Worm (Caenorhabditis elegans): ENCODE results near the gene K08H2.5.

K08H2.5 gene

ce11 chrX:13242231-13242630 lies at the start of gene K08H2.5:
Gene K08H2.5 (minus strand): TSS chrX:13242331.
- TF ChIP-seq pha-4 (tag; optimal IDR thresholded peaks at IDR 0.05), result no peak
- no peak for TF ChIP-seq drap-1 (GFP tag; optimal IDR thresholded peaks at IDR 0.05)
- TF ChIP-seq sptf-1 (tag; optimal IDR thresholded peaks at IDR 0.05), result no peak
- TF ChIP-seq sem-2 (GFP tag; optimal IDR thresholded peaks at IDR 0.05), result no peak
- no peak for TF ChIP-seq mls-2 (tag; optimal IDR thresholded peaks at IDR 0.05)
- TF ChIP-seq bed-3 (GFP tag; optimal IDR thresholded peaks at IDR 0.05), result no peak
- no peak for TF ChIP-seq ceh-83 (GFP tag; optimal IDR thresholded peaks at IDR 0.05)
- no peak for TF ChIP-seq M03D4.4 (tag; optimal IDR thresholded peaks at IDR 0.05)
- no peak for TF ChIP-seq lin-32 (GFP tag; optimal IDR thresholded peaks at IDR 0.05)

- TF ChIP-seq drap-1 (GFP tag; optimal IDR thresholded peaks at IDR 0.05) (no peak), sptf-1 (tag; optimal IDR thresholded peaks at IDR 0.05) (no peak), snpc-4 (tag; optimal IDR thresholded peaks at IDR 0.05) (no peak), unc-62 (GFP tag; optimal IDR thresholded peaks at IDR 0.05) (no peak), M03D4.4 (tag; optimal IDR thresholded peaks at IDR 0.05) (no peak), flh-1 (GFP tag; optimal IDR thresholded peaks at IDR 0.05) (no peak), ces-1 (GFP tag; optimal IDR thresholded peaks at IDR 0.05) (no peak), elt-1 (tag; optimal IDR thresholded peaks at IDR 0.05; ENCODE audit: borderline replicate concordance, insufficient read depth) (no peak), lin-32 (GFP tag; optimal IDR thresholded peaks at IDR 0.05) (no peak), bed-3 (GFP tag; optimal IDR thresholded peaks at IDR 0.05) (no peak), mep-1 (tag; optimal IDR thresholded peaks at IDR 0.05) (no peak), nhr-12 (tag; optimal IDR thresholded peaks at IDR 0.05) (no peak), pha-4 (tag; optimal IDR thresholded peaks at IDR 0.05) (no peak), nhr-2 (tag; optimal IDR thresholded peaks at IDR 0.05) (no peak), ceh-39 (tag; optimal IDR thresholded peaks at IDR 0.05) (no peak), lsy-2 (tag; optimal IDR thresholded peaks at IDR 0.05) (no peak), unc-39 (tag; optimal IDR thresholded peaks at IDR 0.05) (no peak), ham-2 (GFP tag; optimal IDR thresholded peaks at IDR 0.05) (no peak)
Observed at ce11 chrX:13291506-13291905, 49.4 kb upstream of the K08H2.5 start, which contains the start of gene srd-38. Gene srd-38 (plus strand): TSS chrX:13291806.

ce11 chrX:13290531-13290930 lies 48.4 kb upstream of the K08H2.5 start, which contains the start of gene R04D3.3:
Gene R04D3.3 (minus strand): TSS chrX:13290631.
- TF ChIP-seq blmp-1 (tag; optimal IDR thresholded peaks at IDR 0.05), result no peak

- TF ChIP-seq mls-2 (tag; optimal IDR thresholded peaks at IDR 0.05) (no peak), nhr-2 (tag; optimal IDR thresholded peaks at IDR 0.05) (no peak), sptf-1 (tag; optimal IDR thresholded peaks at IDR 0.05) (no peak), bed-3 (GFP tag; optimal IDR thresholded peaks at IDR 0.05) (no peak), sem-2 (GFP tag; optimal IDR thresholded peaks at IDR 0.05) (no peak), unc-62 (GFP tag; optimal IDR thresholded peaks at IDR 0.05) (no peak), lin-13 (tag; optimal IDR thresholded peaks at IDR 0.05) (no peak), ceh-43 (GFP tag; optimal IDR thresholded peaks at IDR 0.05) (no peak), nhr-76 (tag; optimal IDR thresholded peaks at IDR 0.05) (no peak), nhr-12 (tag; optimal IDR thresholded peaks at IDR 0.05) (no peak), nhr-237 (tag; optimal IDR thresholded peaks at IDR 0.05) (no peak), unc-39 (tag; optimal IDR thresholded peaks at IDR 0.05) (no peak)
Observed at ce11 chrX:13288715-13289114, 46.6 kb upstream of the K08H2.5 start, which contains the start of gene R04D3.4. Gene R04D3.4 (minus strand): TSS chrX:13288815.

- TF ChIP-seq nhr-12 (tag; optimal IDR thresholded peaks at IDR 0.05) (no peak), nhr-76 (tag; optimal IDR thresholded peaks at IDR 0.05) (no peak), pha-4 (tag; optimal IDR thresholded peaks at IDR 0.05) (no peak), ceh-43 (GFP tag; optimal IDR thresholded peaks at IDR 0.05) (no peak), ceh-39 (tag; optimal IDR thresholded peaks at IDR 0.05) (no peak), sem-2 (GFP tag; optimal IDR thresholded peaks at IDR 0.05) (no peak), cnd-1 (tag; optimal IDR thresholded peaks at IDR 0.05) (no peak)
Observed at ce11 chrX:13286533-13286932, 44.4 kb upstream of the K08H2.5 start, which contains the start of gene R04D3.2. Gene R04D3.2 (minus strand): TSS chrX:13286633.

- TF ChIP-seq snpc-4 (tag; optimal IDR thresholded peaks at IDR 0.05) (no peak), sem-2 (GFP tag; optimal IDR thresholded peaks at IDR 0.05) (no peak), sptf-1 (tag; optimal IDR thresholded peaks at IDR 0.05) (no peak), ceh-43 (GFP tag; optimal IDR thresholded peaks at IDR 0.05) (no peak), nhr-237 (tag; optimal IDR thresholded peaks at IDR 0.05) (no peak), lsy-2 (tag; optimal IDR thresholded peaks at IDR 0.05) (no peak), unc-120 (tag; optimal IDR thresholded peaks at IDR 0.05; ENCODE audit: poor library complexity, severe bottlenecking) (no peak), drap-1 (GFP tag; optimal IDR thresholded peaks at IDR 0.05) (no peak), mab-5 (tag; optimal IDR thresholded peaks at IDR 0.05) (no peak), unc-62 (GFP tag; optimal IDR thresholded peaks at IDR 0.05) (no peak), elt-3 (tag; optimal IDR thresholded peaks at IDR 0.05) (no peak), unc-39 (tag; optimal IDR thresholded peaks at IDR 0.05) (no peak), blmp-1 (tag; optimal IDR thresholded peaks at IDR 0.05) (no peak), flh-1 (GFP tag; optimal IDR thresholded peaks at IDR 0.05) (no peak), nhr-76 (tag; optimal IDR thresholded peaks at IDR 0.05) (no peak), hlh-1 (tag; optimal IDR thresholded peaks at IDR 0.05) (no peak)
Observed at ce11 chrX:13284618-13285017, 42.5 kb upstream of the K08H2.5 start.
